Fruit fly (Drosophila melanogaster): ENCODE measurements around the gene BOD1.
"Not testable (repeated sequence)": the region's sequence is repeated elsewhere in the genome, so short reads cannot be mapped to it uniquely, and the experiment has no call there.

The BOD1 gene

DNA sequence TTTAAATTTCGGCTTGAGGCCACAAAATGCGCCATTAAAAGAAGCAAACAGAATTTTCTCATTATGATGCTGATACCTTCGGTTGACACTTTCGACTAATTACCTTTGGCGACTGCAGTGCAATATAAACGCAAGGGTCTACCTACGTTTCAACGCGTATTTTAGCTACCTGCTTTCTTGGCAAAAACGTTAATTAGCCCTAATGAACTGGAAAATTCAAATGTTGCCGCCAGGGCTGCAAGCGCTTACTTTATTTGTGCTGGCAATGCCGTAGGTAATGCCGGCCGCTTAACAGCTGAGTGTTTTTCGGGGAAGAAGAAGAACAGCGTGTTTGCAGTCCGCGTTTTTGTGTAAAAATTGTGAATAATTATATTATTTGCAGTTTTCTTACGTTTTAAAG lies 22.4 kb downstream of the BOD1 start, which contains the start of gene CG31253:
Gene CG31253 (minus strand): TSS at position 101 of the 400 bp plus-strand sequence.
- TF ChIP-seq tj, CG7045, ovo (GFP tag; optimal IDR thresholded peaks at IDR 0.05): not testable (repeated sequence)

DNA sequence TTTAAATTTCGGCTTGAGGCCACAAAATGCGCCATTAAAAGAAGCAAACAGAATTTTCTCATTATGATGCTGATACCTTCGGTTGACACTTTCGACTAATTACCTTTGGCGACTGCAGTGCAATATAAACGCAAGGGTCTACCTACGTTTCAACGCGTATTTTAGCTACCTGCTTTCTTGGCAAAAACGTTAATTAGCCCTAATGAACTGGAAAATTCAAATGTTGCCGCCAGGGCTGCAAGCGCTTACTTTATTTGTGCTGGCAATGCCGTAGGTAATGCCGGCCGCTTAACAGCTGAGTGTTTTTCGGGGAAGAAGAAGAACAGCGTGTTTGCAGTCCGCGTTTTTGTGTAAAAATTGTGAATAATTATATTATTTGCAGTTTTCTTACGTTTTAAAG lies 25.1 kb downstream of the BOD1 start, which contains the start of the genes CG31131 and CG4849:
Gene CG31131 (minus strand): TSS at position 101 of the 400 bp plus-strand sequence.
Gene CG4849 (plus strand): TSS at position 297 of the 400 bp plus-strand sequence.
- TF ChIP-seq bab1, ovo, Clk (GFP tag; optimal IDR thresholded peaks at IDR 0.05): not testable (repeated sequence)

DNA sequence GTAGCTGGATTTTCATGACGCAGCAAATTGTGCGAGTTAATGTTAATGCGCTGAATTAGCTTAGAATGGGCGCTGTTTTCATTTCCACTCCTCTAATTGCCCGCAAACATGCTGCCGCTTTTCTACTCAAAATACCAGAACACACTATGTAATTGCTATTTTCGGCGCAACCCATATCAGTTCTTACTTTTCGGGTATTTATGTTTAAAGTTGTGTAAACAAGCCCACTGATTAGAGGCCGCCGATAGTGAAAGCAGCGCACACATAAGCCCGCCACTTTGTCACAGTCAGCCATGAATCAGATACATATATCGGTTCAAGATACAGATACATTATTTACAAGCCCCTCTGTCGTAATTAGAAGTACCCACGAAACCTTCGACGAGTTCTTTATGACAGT lies 48.7 kb downstream of the BOD1 start:
- TF ChIP-seq pad (GFP tag; optimal IDR thresholded peaks at IDR 0.05) (no peak), tj (GFP tag; optimal IDR thresholded peaks at IDR 0.05) (peak; percentile 47)

DNA sequence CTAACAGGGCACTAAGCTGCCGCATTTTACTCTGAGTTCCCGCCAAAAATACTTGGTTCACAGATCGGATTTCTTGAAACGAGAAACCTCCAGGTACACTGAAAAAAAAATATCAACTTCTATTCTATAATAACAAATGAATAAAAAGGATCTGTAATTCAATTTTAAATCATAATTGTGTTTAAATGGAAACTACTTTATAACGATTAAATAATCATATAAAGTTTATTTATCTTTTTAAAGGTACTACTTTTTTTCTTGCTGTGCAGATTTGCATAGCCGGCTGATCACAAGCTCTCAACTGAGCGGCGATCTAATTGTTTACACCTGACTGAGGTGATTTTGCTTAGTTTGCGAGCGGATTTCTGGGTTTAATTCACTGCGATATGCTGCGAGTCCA lies 49.3 kb downstream of the BOD1 start:
- no peak for TF ChIP-seq CG5204 (GFP tag; optimal IDR thresholded peaks at IDR 0.05)
- TF ChIP-seq toe (GFP tag; optimal IDR thresholded peaks at IDR 0.05): no peak
- TF ChIP-seq bab1 (GFP tag; optimal IDR thresholded peaks at IDR 0.05): peak; percentile 15
- TF ChIP-seq kay (GFP tag; ENCODE audit: borderline replicate concordance): no peak
- peak; percentile 63 for TF ChIP-seq CG11617 (GFP tag; optimal IDR thresholded peaks at IDR 0.05)
- TF ChIP-seq Hr96 (GFP tag; optimal IDR thresholded peaks at IDR 0.05): no peak
- TF ChIP-seq CG1620 (GFP tag; optimal IDR thresholded peaks at IDR 0.05): no peak
- TF ChIP-seq Crg-1 (GFP tag; optimal IDR thresholded peaks at IDR 0.05): no peak
- TF ChIP-seq CG12768 (GFP tag; optimal IDR thresholded peaks at IDR 0.05): no peak
- peak; percentile 78 for TF ChIP-seq CG7101 (tag; optimal IDR thresholded peaks at IDR 0.05)
- TF ChIP-seq pad (GFP tag; optimal IDR thresholded peaks at IDR 0.05): no peak
- TF ChIP-seq CG14711 (tag; optimal IDR thresholded peaks at IDR 0.05): peak; percentile 78
- TF ChIP-seq CG7045 (GFP tag; optimal IDR thresholded peaks at IDR 0.05): peak; percentile 57
- no peak for TF ChIP-seq Mnt (GFP tag; optimal IDR thresholded peaks at IDR 0.05)
- TF ChIP-seq Clk (GFP tag; optimal IDR thresholded peaks at IDR 0.05): no peak
- no peak for TF ChIP-seq cic (GFP tag; optimal IDR thresholded peaks at IDR 0.05)
- no peak for TF ChIP-seq ovo (GFP tag; optimal IDR thresholded peaks at IDR 0.05)
- TF ChIP-seq CG33017 (tag; optimal IDR thresholded peaks at IDR 0.05): peak; percentile 36
- peak; percentile 42 for TF ChIP-seq tj (GFP tag; optimal IDR thresholded peaks at IDR 0.05)
- no peak for TF ChIP-seq cnc (optimal IDR thresholded peaks at IDR 0.05)

DNA sequence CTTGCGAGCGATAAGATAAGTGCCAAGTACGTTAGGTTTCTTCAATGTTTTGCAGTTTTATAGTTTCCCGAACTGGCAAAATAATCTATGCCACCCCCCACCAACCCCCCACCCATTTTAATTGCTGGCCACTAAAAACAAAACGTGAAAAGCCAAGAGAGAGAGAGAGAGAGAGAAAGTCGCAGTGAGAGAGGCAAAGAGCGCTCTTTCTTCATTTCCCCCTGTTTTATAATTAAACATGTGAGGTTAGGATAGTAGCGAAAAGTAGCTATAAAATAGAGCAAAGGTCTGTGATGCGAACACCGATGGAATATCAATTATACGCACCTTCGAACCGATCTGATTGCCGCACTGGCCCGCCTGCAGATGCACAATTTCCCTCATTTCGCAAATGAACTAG lies 49.7 kb downstream of the BOD1 start:
- TF ChIP-seq CG11617 (GFP tag; optimal IDR thresholded peaks at IDR 0.05) (no peak), Clk (GFP tag; optimal IDR thresholded peaks at IDR 0.05) (no peak), CG12768 (GFP tag; optimal IDR thresholded peaks at IDR 0.05) (no peak), ovo (GFP tag; optimal IDR thresholded peaks at IDR 0.05) (no peak), pad (GFP tag; optimal IDR thresholded peaks at IDR 0.05) (no peak), CG5204 (GFP tag; optimal IDR thresholded peaks at IDR 0.05) (no peak), tj (GFP tag; optimal IDR thresholded peaks at IDR 0.05) (peak; percentile 22)

DNA sequence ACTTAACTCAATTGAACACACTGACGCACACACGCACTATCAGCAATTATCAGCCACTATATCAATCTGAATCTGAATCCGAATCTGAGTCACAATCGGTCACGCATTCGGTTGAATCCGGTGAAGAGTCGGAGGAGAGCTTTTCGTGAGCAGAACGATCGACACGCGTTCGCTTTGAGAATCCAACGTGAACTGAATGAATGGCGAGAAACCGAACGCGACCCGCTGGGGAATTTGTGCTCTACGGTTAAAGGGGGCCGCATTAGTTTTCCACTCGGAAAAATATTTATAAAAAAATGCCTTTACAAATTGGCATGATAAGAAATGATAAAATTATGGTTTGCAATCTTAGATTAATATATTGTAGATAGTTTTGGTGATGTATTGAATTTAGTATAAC lies 50.1 kb downstream of the BOD1 start, which contains the start of gene betaTub97EF:
Gene betaTub97EF (minus strand): TSS at position 196 of the 400 bp plus-strand sequence.
- TF ChIP-seq pad (GFP tag; optimal IDR thresholded peaks at IDR 0.05): peak; percentile 14
- TF ChIP-seq CG7101 (tag; optimal IDR thresholded peaks at IDR 0.05): no peak
- TF ChIP-seq Hr96 (GFP tag; optimal IDR thresholded peaks at IDR 0.05): peak; percentile 15
- TF ChIP-seq cic (GFP tag; optimal IDR thresholded peaks at IDR 0.05): no peak
- TF ChIP-seq Crg-1 (GFP tag; optimal IDR thresholded peaks at IDR 0.05): no peak
- no peak for TF ChIP-seq ovo (GFP tag; optimal IDR thresholded peaks at IDR 0.05)
- no peak for TF ChIP-seq CG7045 (GFP tag; optimal IDR thresholded peaks at IDR 0.05)
- TF ChIP-seq CG5204 (GFP tag; optimal IDR thresholded peaks at IDR 0.05): no peak
- TF ChIP-seq CG11617 (GFP tag; optimal IDR thresholded peaks at IDR 0.05): no peak
- TF ChIP-seq kay (GFP tag; ENCODE audit: borderline replicate concordance): peak; percentile 6
- peak; percentile 30 for TF ChIP-seq Mnt (GFP tag; optimal IDR thresholded peaks at IDR 0.05)

DNA sequence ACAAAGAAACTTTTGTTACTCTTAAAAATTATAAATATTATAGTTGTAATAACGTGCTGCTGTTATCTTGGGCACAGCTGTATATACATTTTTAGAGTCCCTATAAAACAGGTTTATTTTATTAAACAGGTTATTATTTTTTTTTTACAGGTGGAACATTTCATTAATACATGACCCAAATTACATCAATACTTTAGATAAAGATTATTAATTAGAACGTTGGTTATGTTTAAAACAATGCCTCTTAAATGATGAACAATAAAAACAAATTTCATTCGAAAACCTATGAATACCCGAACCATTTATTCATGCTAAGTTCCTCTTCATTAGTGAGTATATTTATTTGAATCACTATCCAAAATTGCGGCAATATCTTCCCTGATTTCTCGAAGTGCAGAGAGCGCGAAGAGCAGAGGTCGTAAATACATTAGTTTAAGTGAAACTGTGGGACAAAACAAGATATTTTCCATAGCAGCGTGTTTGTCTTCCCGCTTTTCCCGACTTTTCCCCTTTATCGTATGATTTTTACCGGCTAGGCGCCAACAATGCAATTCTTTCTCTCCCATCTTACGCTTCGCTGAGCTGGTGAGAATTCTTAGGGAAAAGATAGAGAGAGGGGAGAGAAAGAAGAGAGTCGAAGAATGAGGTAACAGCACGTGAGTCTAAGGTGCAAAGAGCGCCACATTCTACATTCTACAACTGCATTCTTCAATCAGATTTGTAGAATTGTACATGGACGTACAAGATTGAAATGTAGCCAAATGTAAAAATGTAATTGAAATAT lies 50.8 kb downstream of the BOD1 start:
- no peak for TF ChIP-seq Clk (GFP tag; optimal IDR thresholded peaks at IDR 0.05)
- peak; percentile 68 for TF ChIP-seq kay (GFP tag; ENCODE audit: borderline replicate concordance)
- no peak for TF ChIP-seq ovo (GFP tag; optimal IDR thresholded peaks at IDR 0.05)
- TF ChIP-seq CG11617 (GFP tag; optimal IDR thresholded peaks at IDR 0.05): peak; percentile 58
- no peak for TF ChIP-seq Crg-1 (GFP tag; optimal IDR thresholded peaks at IDR 0.05)
- TF ChIP-seq bab1 (GFP tag; optimal IDR thresholded peaks at IDR 0.05): peak; percentile 44
- peak; percentile 3 for TF ChIP-seq CG7101 (tag; optimal IDR thresholded peaks at IDR 0.05)
- TF ChIP-seq pad (GFP tag; optimal IDR thresholded peaks at IDR 0.05): peak; percentile 88
- TF ChIP-seq CG14711 (tag; optimal IDR thresholded peaks at IDR 0.05): peak; percentile 5
- TF ChIP-seq Mnt (GFP tag; optimal IDR thresholded peaks at IDR 0.05): peak; percentile 55
- TF ChIP-seq CG1620 (GFP tag; optimal IDR thresholded peaks at IDR 0.05): peak; percentile 27
- TF ChIP-seq Hr96 (GFP tag; optimal IDR thresholded peaks at IDR 0.05): peak; percentile 26
- peak; percentile 9 for TF ChIP-seq cic (GFP tag; optimal IDR thresholded peaks at IDR 0.05)
- peak; percentile 47 for TF ChIP-seq toe (GFP tag; optimal IDR thresholded peaks at IDR 0.05)
- peak; percentile 3 for TF ChIP-seq CG33017 (tag; optimal IDR thresholded peaks at IDR 0.05)
- TF ChIP-seq CG7045 (GFP tag; optimal IDR thresholded peaks at IDR 0.05): peak; percentile 47
- TF ChIP-seq tj (GFP tag; optimal IDR thresholded peaks at IDR 0.05): peak; percentile 64
- TF ChIP-seq CG5204 (GFP tag; optimal IDR thresholded peaks at IDR 0.05): peak; percentile 30
- no peak for TF ChIP-seq cnc (optimal IDR thresholded peaks at IDR 0.05)
- peak; percentile 63 for TF ChIP-seq CG12768 (GFP tag; optimal IDR thresholded peaks at IDR 0.05)
